Worm (Caenorhabditis elegans) whole organism, midembryonic: ENCODE data around the gene ucr-2.3.

ENCODE experiments used
- T22C8.4 ChIP-seq: fragments of 200-800 bp; sonication (Bioruptor generic); IDR thresholded peaks from 2 replicates; pipeline ENCODE4 v1.3.6; 2022; ENCODE audit warnings: missing genetic modification characterization, missing compliant biosample characterization
- cog-1 ChIP-seq: sonication (generic microtip); optimal IDR thresholded peaks from 2 replicates; lab custom pipeline; 2016; ENCODE audit warnings: missing genetic modification characterization, missing compliant biosample characterization
- flt-1 ChIP-seq: fragments of 200-800 bp; sonication (Bioruptor generic); IDR thresholded peaks from 2 replicates; pipeline ENCODE4 v1.3.6; 2022; ENCODE audit warnings: missing genetic modification characterization, missing compliant biosample characterization
- klf-2 ChIP-seq: fragments of 200-800 bp; sonication (Bioruptor generic); conservative IDR thresholded peaks from 2 replicates; pipeline ENCODE4 v1.3.6; 2022; ENCODE audit warnings: missing genetic modification reagents, missing genetic modification characterization, missing compliant biosample characterization
- med-1 ChIP-seq: sonication (generic microtip); optimal IDR thresholded peaks from 2 replicates; lab custom pipeline; 2017; ENCODE audit warnings: missing genetic modification characterization, mild to moderate bottlenecking, missing compliant biosample characterization, antibody characterized with exemption, missing genetic modification reagents; ENCODE audit not compliant: insufficient read depth
- ref-1 ChIP-seq: fragments of 200-800 bp; sonication (Bioruptor generic); conservative IDR thresholded peaks from 2 replicates; pipeline ENCODE4 v1.3.6; 2022; ENCODE audit warnings: missing genetic modification reagents, missing genetic modification characterization, missing compliant biosample characterization
- tab-1 ChIP-seq: fragments of 200-800 bp; sonication (Bioruptor generic); IDR thresholded peaks from 2 replicates; pipeline ENCODE4 v1.3.6; 2022; ENCODE audit warnings: missing genetic modification characterization, missing compliant biosample characterization
- ztf-23 ChIP-seq: fragments of 200-800 bp; sonication (Bioruptor generic); IDR thresholded peaks from 2 replicates; pipeline ENCODE4 v1.3.6; 2022; ENCODE audit warnings: missing genetic modification reagents, missing genetic modification characterization, missing compliant biosample characterization
- ztf-29 ChIP-seq: fragments of 200-800 bp; sonication (Bioruptor generic); IDR thresholded peaks from 2 replicates; pipeline ENCODE4 v1.3.6; 2022; ENCODE audit warnings: missing genetic modification reagents, missing genetic modification characterization, missing compliant biosample characterization

ucr-2.3 gene

DNA sequence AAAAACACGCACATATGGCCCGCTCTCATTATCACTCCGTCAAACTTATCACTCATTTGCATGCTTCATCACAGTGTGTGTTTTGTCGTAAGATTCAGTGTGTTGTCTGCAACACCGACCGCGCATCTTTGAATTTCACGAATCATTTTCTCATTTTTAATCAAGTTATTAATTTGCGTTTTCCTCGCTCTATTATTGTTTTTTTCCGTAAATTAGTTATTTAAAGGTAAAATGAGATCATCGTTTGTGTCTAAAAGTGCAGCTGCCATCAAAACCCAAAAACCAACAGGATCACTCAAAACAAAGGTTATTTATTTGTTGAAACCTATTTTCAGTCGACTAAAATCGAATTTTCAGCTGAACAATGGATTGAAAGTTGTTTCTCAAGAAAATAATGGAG is at the start of gene ucr-2.3, which contains the start of gene T24C4.5:
TSS of gene ucr-2.3 (plus strand) at position 227 of the 400 bp plus-strand sequence.
TSS of gene T24C4.5 (minus strand) at position 101 of the 400 bp plus-strand sequence.
- TF ChIP-seq ref-1 (GFP tag; lab: Robert Waterston, UW) (no peak), cog-1 (tag; lab: Kevin White, UChicago) (no peak), ztf-29 (GFP tag; lab: Robert Waterston, UW) (no peak), med-1 (no peak), T22C8.4 (GFP tag; lab: Robert Waterston, UW) (no peak), tab-1 (no peak), ztf-23 (GFP tag; lab: Robert Waterston, UW) (no peak), klf-2 (GFP tag; lab: Robert Waterston, UW) (no peak), flt-1 (GFP tag; lab: Robert Waterston, UW) (no peak)

ce11 chrIII:831961-832360 is 47.7 kb upstream of the ucr-2.3 start, which contains the start of gene ceeh-1:
ceeh-1 (minus strand) TSS chrIII:832277.
- TF ChIP-seq med-1 (no peak), T22C8.4 (GFP tag; lab: Robert Waterston, UW) (no peak), ztf-23 (GFP tag; lab: Robert Waterston, UW) (no peak), klf-2 (GFP tag; lab: Robert Waterston, UW) (no peak), cog-1 (tag; lab: Kevin White, UChicago) (no peak), flt-1 (GFP tag; lab: Robert Waterston, UW) (no peak), ztf-29 (GFP tag; lab: Robert Waterston, UW) (no peak), tab-1 (no peak), ref-1 (GFP tag; lab: Robert Waterston, UW) (no peak)

DNA sequence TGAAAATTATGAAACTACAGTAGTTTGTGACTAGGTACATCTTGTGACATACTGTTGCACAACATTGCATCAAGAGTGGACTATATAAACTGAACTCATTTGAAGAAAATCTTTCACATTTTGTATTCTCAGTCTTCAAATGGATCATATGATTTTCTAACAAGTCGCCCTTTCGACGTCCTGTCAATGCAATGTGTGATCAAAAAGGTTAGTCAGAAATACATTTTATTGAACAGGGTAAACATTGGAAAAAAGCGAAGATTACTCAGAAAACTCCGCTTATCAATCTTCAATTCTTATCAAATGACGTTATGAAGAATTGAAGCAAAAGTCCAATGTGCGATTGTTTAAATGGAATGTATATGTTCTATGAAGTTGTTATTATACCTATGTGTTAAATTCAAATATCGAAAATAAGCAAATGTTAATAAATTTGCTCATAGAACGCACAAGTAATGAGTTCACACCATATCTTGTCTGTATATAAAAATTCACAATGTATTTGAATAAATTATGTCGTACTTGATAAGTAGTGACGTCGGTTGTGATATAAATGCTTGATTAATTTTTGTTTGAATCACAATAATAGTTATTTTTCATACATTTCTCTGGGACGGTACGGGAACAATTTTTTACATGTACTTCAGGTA is 46.7 kb upstream of the ucr-2.3 start, which contains the start of gene zip-2:
TSS of gene zip-2 (plus strand) at position 128 of the 650 bp plus-strand sequence.
- TF ChIP-seq tab-1 (no peak), cog-1 (tag; lab: Kevin White, UChicago) (no peak), ztf-23 (GFP tag; lab: Robert Waterston, UW) (no peak), med-1 (no peak)

ce11 chrIII:833711-834442 is 45.8 kb upstream of the ucr-2.3 start:
- peak; percentile 57; the same call in 1 of the 2 replicates for TF ChIP-seq T22C8.4 (GFP tag; lab: Robert Waterston, UW)
- peak; percentile 78 for TF ChIP-seq flt-1 (GFP tag; lab: Robert Waterston, UW)
- peak; percentile 85 for TF ChIP-seq cog-1 (tag; lab: Kevin White, UChicago)
- no peak for TF ChIP-seq ref-1 (GFP tag; lab: Robert Waterston, UW)

ce11 chrIII:834443-834815 is 45.2 kb upstream of the ucr-2.3 start:
- TF ChIP-seq flt-1 (GFP tag; lab: Robert Waterston, UW) (peak; percentile 66; the same call in 1 of the 2 replicates), tab-1 (no peak), ztf-29 (GFP tag; lab: Robert Waterston, UW) (peak; percentile 30; the same call in 1 of the 2 replicates), ztf-23 (GFP tag; lab: Robert Waterston, UW) (no peak)

ce11 chrIII:835208-835607 is 44.5 kb upstream of the ucr-2.3 start:
- TF ChIP-seq flt-1 (GFP tag; lab: Robert Waterston, UW) = no peak
- no peak for TF ChIP-seq med-1

DNA sequence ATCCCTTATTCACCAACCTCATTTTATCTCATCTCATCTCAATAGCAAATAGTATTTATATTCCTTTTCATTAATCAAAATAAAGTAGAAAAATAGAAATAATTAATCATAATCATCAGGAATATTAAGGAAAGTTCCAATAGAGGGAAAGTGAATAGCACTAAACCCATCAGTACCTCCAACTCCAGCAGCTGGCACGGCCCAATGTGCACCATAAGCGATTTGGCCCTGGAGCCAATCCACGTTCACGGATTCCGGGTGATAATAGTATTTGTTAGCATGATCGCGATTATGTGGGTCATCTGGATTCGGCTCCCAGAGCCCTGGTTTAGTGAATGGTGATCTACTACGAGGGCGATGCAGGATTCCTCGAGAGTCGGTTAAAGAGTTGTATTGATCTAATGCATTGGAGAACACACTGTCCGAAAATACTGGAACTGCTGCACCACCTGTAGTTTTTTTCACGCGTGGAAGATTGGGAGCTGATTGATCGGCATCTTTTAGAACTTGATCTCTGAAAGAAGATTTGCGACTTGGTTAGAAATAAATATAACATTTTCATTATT is 43.9 kb upstream of the ucr-2.3 start:
- TF ChIP-seq cog-1 (tag; lab: Kevin White, UChicago) (no peak), ztf-23 (GFP tag; lab: Robert Waterston, UW) (peak; percentile 78; the same call in 1 of the 2 replicates), T22C8.4 (GFP tag; lab: Robert Waterston, UW) (peak; percentile 49; the same call in 1 of the 2 replicates), ref-1 (GFP tag; lab: Robert Waterston, UW) (no peak; the same call in 1 of the 2 replicates), flt-1 (GFP tag; lab: Robert Waterston, UW) (peak; percentile 93), tab-1 (peak; percentile 72; the same call in 1 of the 2 replicates), ztf-29 (GFP tag; lab: Robert Waterston, UW) (peak; percentile 38; the same call in 1 of the 2 replicates), klf-2 (GFP tag; lab: Robert Waterston, UW) (0 out of 2 replicates have a peak, but pooled peaks have one; percentile 9), med-1 (no peak)

ce11 chrIII:839491-839890 is 40.2 kb upstream of the ucr-2.3 start, which contains the start of gene dos-3:
dos-3 (minus strand) TSS chrIII:839591.
- no peak for TF ChIP-seq cog-1 (tag; lab: Kevin White, UChicago)
- TF ChIP-seq T22C8.4 (GFP tag; lab: Robert Waterston, UW) = no peak
- no peak for TF ChIP-seq tab-1
- TF ChIP-seq med-1 = no peak
- no peak for TF ChIP-seq ztf-23 (GFP tag; lab: Robert Waterston, UW)
- no peak for TF ChIP-seq klf-2 (GFP tag; lab: Robert Waterston, UW)
- no peak for TF ChIP-seq flt-1 (GFP tag; lab: Robert Waterston, UW)

DNA sequence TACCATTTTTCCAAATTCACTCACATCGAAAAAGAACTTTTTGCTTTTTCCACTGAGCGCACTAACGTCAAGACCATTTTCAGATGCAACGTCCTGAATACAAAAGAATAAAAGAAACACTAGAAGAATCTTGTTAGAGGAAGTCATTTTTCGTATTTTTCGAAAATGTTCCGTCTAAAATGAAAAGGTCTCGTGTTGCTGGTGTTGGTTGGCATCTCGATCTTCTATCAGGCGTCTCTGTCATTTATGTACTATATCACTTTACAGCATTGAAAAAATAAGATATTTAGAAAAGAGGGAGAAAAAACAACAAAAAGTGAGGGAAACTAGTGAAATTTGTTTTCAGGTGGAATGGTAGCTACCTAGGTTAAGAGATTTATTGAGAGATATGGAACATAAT is 38.5 kb upstream of the ucr-2.3 start, which contains the start of gene K02F3.9:
TSS of gene K02F3.9 (minus strand) at position 190 of the 400 bp plus-strand sequence.
- TF ChIP-seq ref-1 (GFP tag; lab: Robert Waterston, UW) (no peak), ztf-29 (GFP tag; lab: Robert Waterston, UW) (no peak), tab-1 (no peak), ztf-23 (GFP tag; lab: Robert Waterston, UW) (no peak), T22C8.4 (GFP tag; lab: Robert Waterston, UW) (no peak), klf-2 (GFP tag; lab: Robert Waterston, UW) (no peak), cog-1 (tag; lab: Kevin White, UChicago) (no peak), flt-1 (GFP tag; lab: Robert Waterston, UW) (no peak), med-1 (no peak)
